Fruit fly (Drosophila melanogaster) S2 (cell line): ENCODE results near the gene lft.

Experiments
- CG8478 ChIP-seq: fragments of >200 bp; optimal IDR thresholded peaks from 2 replicates; lab custom pipeline; 2018
- CTCF ChIP-seq, 2 experiments: fragments of >200 bp; optimal IDR thresholded peaks; 2 replicates each; lab custom pipeline; 2018

DNA sequence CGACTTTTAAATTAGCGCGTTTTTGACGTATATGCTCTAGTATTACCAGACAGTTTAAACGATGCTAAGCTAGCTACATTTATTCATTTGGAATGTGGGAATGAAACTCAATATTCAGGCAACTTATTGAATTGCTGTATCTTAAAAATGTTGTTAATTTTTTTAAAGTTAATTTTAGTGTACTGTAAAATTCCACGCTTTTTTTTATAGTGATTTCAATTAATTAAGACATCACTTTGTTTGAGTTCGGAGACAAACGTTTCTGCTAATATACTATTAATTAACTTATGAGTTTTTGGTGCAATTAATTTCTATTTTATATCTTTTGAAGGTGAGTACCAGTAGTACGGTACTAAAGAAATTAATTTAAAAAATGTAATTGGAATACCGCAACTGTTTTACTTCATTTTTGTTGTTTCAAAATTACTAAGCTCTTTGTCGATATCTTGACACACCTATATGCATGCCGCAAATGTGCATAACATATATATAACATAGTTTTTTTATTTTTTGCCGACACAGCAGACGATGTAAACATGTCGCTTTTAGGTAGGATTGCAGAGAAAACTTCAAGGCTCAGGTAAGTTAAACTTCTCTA is 22.0 kb downstream of the lft start, which contains the start of the genes Cdk1 and mRpS7:
- TF ChIP-seq CTCF (optimal IDR thresholded peaks at IDR 0.05; lab: Kevin White, UChicago) (no peak), CG8478 (lab: Kevin White, UChicago) (no peak)
